Worm (Caenorhabditis elegans): ENCODE measurements around the gene sec-5.

DNA sequence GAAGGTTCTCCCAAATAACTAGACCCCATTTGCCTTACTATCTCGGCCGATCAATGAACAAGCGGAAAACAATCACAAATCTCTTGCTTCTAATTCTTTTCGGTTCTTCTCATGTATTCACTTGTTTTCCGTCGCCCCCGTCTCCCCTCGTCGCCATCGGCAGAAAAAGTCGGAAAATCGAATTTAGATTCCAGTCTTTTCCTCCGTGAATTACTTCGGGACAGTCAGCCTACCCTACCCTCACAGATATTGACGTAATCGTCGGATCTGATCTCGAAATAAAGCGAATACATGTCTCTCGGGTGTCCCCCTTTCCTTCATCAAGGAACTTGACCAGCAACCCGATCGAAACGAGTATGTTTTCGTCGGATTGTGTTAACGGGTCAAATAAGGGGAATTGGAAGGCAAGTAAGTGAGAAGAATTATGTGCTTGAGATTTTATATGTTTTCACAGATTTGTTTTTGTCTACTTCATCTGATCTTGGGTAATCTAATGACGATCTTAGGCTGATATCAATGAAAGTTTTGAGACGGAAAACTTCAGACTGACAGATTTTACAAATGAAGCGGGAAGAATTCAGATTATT is 13.7 kb upstream of the sec-5 start:
- no peak for TF ChIP-seq klf-2 (GFP tag; conservative IDR thresholded peaks at IDR 0.05)
- no peak for TF ChIP-seq med-1 (GFP tag; optimal IDR thresholded peaks at IDR 0.05; ENCODE audit: insufficient read depth)
- no peak for TF ChIP-seq tab-1 (GFP tag; IDR thresholded peaks at IDR 0.05)
- no peak for TF ChIP-seq ref-1 (GFP tag; conservative IDR thresholded peaks at IDR 0.05)
- no peak for TF ChIP-seq ztf-29 (GFP tag; IDR thresholded peaks at IDR 0.05)
